Fruit fly (Drosophila melanogaster) whole organism, embryonic: ENCODE data around the gene Arl5.

Experiments
- Adf1 ChIP-seq: fragments of 200-800 bp; sonication (Bioruptor generic); IDR thresholded peaks from 2 replicates; pipeline ENCODE4 v1.3.6; 2022; ENCODE audit warnings: missing biosample characterization, missing genetic modification characterization
- Antp ChIP-seq: fragments of 200-800 bp; sonication (Bioruptor generic); optimal IDR thresholded peaks from 3 replicates; lab custom pipeline; 2016; ENCODE audit warnings: missing biosample characterization, missing genetic modification characterization
- Bteb2 ChIP-seq: fragments of 200-800 bp; sonication (Bioruptor generic); optimal IDR thresholded peaks from 2 replicates; lab custom pipeline; 2016; ENCODE audit warnings: missing biosample characterization, missing genetic modification characterization
- CG10274 ChIP-seq: fragments of 200-800 bp; sonication (Bioruptor generic); optimal IDR thresholded peaks from 3 replicates; lab custom pipeline; 2017; ENCODE audit warnings: missing biosample characterization, mild to moderate bottlenecking, missing genetic modification characterization
- CG10979 ChIP-seq: fragments of 200-800 bp; sonication (Bioruptor generic); optimal IDR thresholded peaks from 2 replicates; lab custom pipeline; 2018; ENCODE audit warnings: missing biosample characterization, mild to moderate bottlenecking, missing genetic modification characterization, moderate library complexity
- CG12155 ChIP-seq: fragments of 200-800 bp; sonication (Bioruptor generic); optimal IDR thresholded peaks from 3 replicates; lab custom pipeline; 2016; ENCODE audit warnings: missing biosample characterization, missing genetic modification characterization
- CG12236 ChIP-seq: fragments of 200-800 bp; sonication (Bioruptor generic); optimal IDR thresholded peaks from 2 replicates; lab custom pipeline; 2016; ENCODE audit warnings: missing biosample characterization, missing genetic modification characterization
- CG12659 ChIP-seq: fragments of 200-800 bp; sonication (Bioruptor generic); optimal IDR thresholded peaks from 3 replicates; lab custom pipeline; 2017; ENCODE audit warnings: mild to moderate bottlenecking, missing biosample characterization, missing genetic modification reagents, missing genetic modification characterization
- CG14050 ChIP-seq: fragments of 200-800 bp; sonication (Bioruptor generic); IDR thresholded peaks from 3 replicates; pipeline ENCODE4 v1.3.6; 2022; ENCODE audit warnings: missing biosample characterization, missing genetic modification characterization
- CG14441 ChIP-seq: fragments of 200-800 bp; sonication (Bioruptor generic); IDR thresholded peaks from 2 replicates; pipeline ENCODE4 v1.3.6; 2022; ENCODE audit warnings: missing biosample characterization, missing genetic modification characterization
- CG1602 ChIP-seq: fragments of 200-800 bp; sonication (Bioruptor generic); optimal IDR thresholded peaks from 3 replicates; lab custom pipeline; 2016; ENCODE audit warnings: missing biosample characterization, missing genetic modification characterization
- CG17385 ChIP-seq: fragments of 200-800 bp; sonication (Bioruptor generic); optimal IDR thresholded peaks from 3 replicates; lab custom pipeline; 2018; ENCODE audit warnings: missing biosample characterization, mild to moderate bottlenecking, missing genetic modification characterization
- CG31224 ChIP-seq: fragments of 200-800 bp; sonication (Bioruptor generic); IDR thresholded peaks from 2 replicates; pipeline ENCODE4 v1.3.6; 2022; ENCODE audit warnings: missing biosample characterization, missing genetic modification characterization
- CG42726 ChIP-seq: fragments of 200-800 bp; sonication (Bioruptor generic); IDR thresholded peaks from 2 replicates; pipeline ENCODE4 v1.3.6; 2022; ENCODE audit warnings: missing biosample characterization, missing genetic modification characterization; ENCODE audit not compliant: partially characterized antibody
- CG6272 ChIP-seq: fragments of 200-800 bp; sonication (Bioruptor generic); IDR thresholded peaks from 2 replicates; pipeline ENCODE4 v1.3.6; 2022; ENCODE audit warnings: missing biosample characterization, missing genetic modification characterization
- CG6765 ChIP-seq: fragments of 200-800 bp; sonication (Bioruptor generic); optimal IDR thresholded peaks from 3 replicates; lab custom pipeline; 2017; ENCODE audit warnings: missing biosample characterization, mild to moderate bottlenecking, missing genetic modification characterization
- CrebB ChIP-seq: fragments of 200-800 bp; sonication (Bioruptor generic); optimal IDR thresholded peaks from 3 replicates; lab custom pipeline; 2018; ENCODE audit warnings: missing biosample characterization, mild to moderate bottlenecking, missing genetic modification characterization
- Dbx ChIP-seq: fragments of 200-800 bp; sonication (Bioruptor generic); IDR thresholded peaks from 3 replicates; pipeline ENCODE4 v1.3.6; 2022; ENCODE audit warnings: missing biosample characterization, missing genetic modification characterization
- Deaf1 ChIP-seq: fragments of 200-800 bp; optimal IDR thresholded peaks from 3 replicates; lab custom pipeline; 2019; ENCODE audit warnings: missing biosample characterization, mild to moderate bottlenecking, missing genetic modification characterization, moderate library complexity
- Fer3 ChIP-seq: fragments of 200-800 bp; sonication (Bioruptor generic); optimal IDR thresholded peaks from 2 replicates; lab custom pipeline; 2018; ENCODE audit warnings: missing biosample characterization, mild to moderate bottlenecking, missing genetic modification characterization, moderate library complexity
- Gug ChIP-seq: fragments of 200-800 bp; sonication (Bioruptor generic); IDR thresholded peaks from 4 replicates; pipeline ENCODE4 v1.3.6; 2022; ENCODE audit warnings: missing biosample characterization, missing genetic modification characterization
- H15 ChIP-seq: fragments of 200-800 bp; sonication (Bioruptor generic); IDR thresholded peaks from 3 replicates; pipeline ENCODE4 v1.3.6; 2022; ENCODE audit warnings: missing biosample characterization, missing genetic modification characterization
- HLH54F ChIP-seq: fragments of 200-800 bp; sonication (Bioruptor generic); optimal IDR thresholded peaks from 3 replicates; lab custom pipeline; 2016; ENCODE audit warnings: missing biosample characterization, missing genetic modification characterization
- Hand ChIP-seq: fragments of 200-800 bp; sonication (Bioruptor generic); optimal IDR thresholded peaks from 2 replicates; lab custom pipeline; 2017; ENCODE audit warnings: mild to moderate bottlenecking, missing biosample characterization, missing genetic modification reagents, missing genetic modification characterization
- Lpt ChIP-seq: fragments of >200 bp; optimal IDR thresholded peaks from 2 replicates; lab custom pipeline; 2018; ENCODE audit warnings: missing biosample characterization, missing genetic modification characterization
- Mrtf ChIP-seq: fragments of 200-800 bp; sonication (Bioruptor generic); IDR thresholded peaks from 3 replicates; pipeline ENCODE4 v1.3.6; 2022; ENCODE audit warnings: missing biosample characterization, missing genetic modification characterization
- Opbp ChIP-seq: fragments of 200-800 bp; sonication (Bioruptor generic); IDR thresholded peaks from 3 replicates; pipeline ENCODE4 v1.3.6; 2022; ENCODE audit warnings: missing biosample characterization, missing genetic modification characterization; ENCODE audit not compliant: partially characterized antibody
- PHDP ChIP-seq: fragments of 200-800 bp; sonication (Bioruptor generic); optimal IDR thresholded peaks from 3 replicates; lab custom pipeline; 2018; ENCODE audit warnings: missing biosample characterization, mild to moderate bottlenecking, missing genetic modification characterization, moderate library complexity
- Rx ChIP-seq: fragments of 200-800 bp; sonication (Bioruptor generic); IDR thresholded peaks from 2 replicates; pipeline ENCODE4 v1.3.6; 2022; ENCODE audit warnings: missing biosample characterization, missing genetic modification characterization
- Side ChIP-seq: fragments of 200-800 bp; sonication (Bioruptor generic); optimal IDR thresholded peaks from 2 replicates; lab custom pipeline; 2016; ENCODE audit warnings: missing biosample characterization, missing genetic modification characterization
- Taf1 ChIP-seq: fragments of 200-800 bp; sonication (Bioruptor generic); IDR thresholded peaks from 2 replicates; pipeline ENCODE4 v1.3.6; 2022; ENCODE audit warnings: missing biosample characterization, missing genetic modification characterization
- ara ChIP-seq: fragments of 200-800 bp; sonication (Bioruptor generic); IDR thresholded peaks from 2 replicates; pipeline ENCODE4 v1.3.6; 2022; ENCODE audit warnings: missing biosample characterization, missing genetic modification characterization
- bbx ChIP-seq: fragments of 200-800 bp; sonication (Bioruptor generic); IDR thresholded peaks from 2 replicates; pipeline ENCODE4 v1.3.6; 2022; ENCODE audit warnings: missing biosample characterization, missing genetic modification characterization; ENCODE audit not compliant: partially characterized antibody
- chinmo ChIP-seq: fragments of 200-800 bp; sonication (Bioruptor generic); IDR thresholded peaks from 4 replicates; pipeline ENCODE4 v1.3.6; 2022; ENCODE audit warnings: missing biosample characterization, missing genetic modification characterization; ENCODE audit not compliant: partially characterized antibody
- chn ChIP-seq: fragments of 200-800 bp; sonication (Bioruptor generic); optimal IDR thresholded peaks from 2 replicates; lab custom pipeline; 2016; ENCODE audit warnings: missing biosample characterization, missing genetic modification characterization
- exex ChIP-seq: fragments of 200-800 bp; sonication (Bioruptor generic); optimal IDR thresholded peaks from 4 replicates; lab custom pipeline; 2018; ENCODE audit warnings: missing biosample characterization, mild to moderate bottlenecking, missing genetic modification characterization, moderate library complexity
- gcm2 ChIP-seq: fragments of 200-800 bp; sonication (Bioruptor generic); optimal IDR thresholded peaks from 2 replicates; lab custom pipeline; 2016; ENCODE audit warnings: missing biosample characterization, missing genetic modification characterization
- grau ChIP-seq: fragments of 200-800 bp; optimal IDR thresholded peaks from 3 replicates; lab custom pipeline; 2019; ENCODE audit warnings: missing biosample characterization, mild to moderate bottlenecking, missing genetic modification characterization, moderate library complexity
- grn ChIP-seq: fragments of 200-800 bp; sonication (Bioruptor generic); optimal IDR thresholded peaks from 3 replicates; lab custom pipeline; 2017; ENCODE audit warnings: missing biosample characterization, missing genetic modification characterization
- her ChIP-seq: fragments of 200-800 bp; sonication (Bioruptor generic); optimal IDR thresholded peaks from 2 replicates; lab custom pipeline; 2016; ENCODE audit warnings: missing biosample characterization, missing genetic modification characterization
- hth ChIP-seq: fragments of >200 bp; optimal IDR thresholded peaks from 2 replicates; lab custom pipeline; 2017; ENCODE audit warnings: inconsistent platforms
- insv ChIP-seq, 2 experiments: fragments of 200-800 bp; sonication (Bioruptor generic); optimal IDR thresholded peaks; 3 replicates each; lab custom pipeline; 2016 to 2018; ENCODE audit warnings: missing biosample characterization in 2 of 2, missing genetic modification characterization in 2 of 2
- kah ChIP-seq: fragments of 200-800 bp; sonication (Bioruptor generic); optimal IDR thresholded peaks from 2 replicates; lab custom pipeline; 2018; ENCODE audit warnings: missing biosample characterization, mild to moderate bottlenecking, missing genetic modification characterization
- lola ChIP-seq, 3 experiments: fragments of >200 bp in 2 of 3; fragments of 200-800 bp in 1 of 3; sonication (Bioruptor generic) in 1 of 3; optimal IDR thresholded peaks; 2 replicates each; lab custom pipeline; 2017 to 2019; ENCODE audit warnings: missing biosample characterization in 3 of 3, missing genetic modification characterization in 3 of 3, mild to moderate bottlenecking in 1 of 3, moderate library complexity in 1 of 3
- lov ChIP-seq, 2 experiments: fragments of 200-800 bp in 1 of 2; fragments of >200 bp in 1 of 2; sonication (Bioruptor generic) in 1 of 2; IDR thresholded peaks in 1 of 2; optimal IDR thresholded peaks in 1 of 2; 2 replicates in 1 of 2; 3 replicates in 1 of 2; pipeline versions ENCODE4 v1.3.6 to Lab custom; 2017 to 2022; ENCODE audit warnings: missing biosample characterization in 1 of 2, missing genetic modification characterization in 1 of 2
- mam ChIP-seq: fragments of 200-800 bp; sonication (Bioruptor generic); optimal IDR thresholded peaks from 3 replicates; lab custom pipeline; 2016; ENCODE audit warnings: missing biosample characterization, missing genetic modification characterization
- nerfin-1 ChIP-seq: fragments of 200-800 bp; sonication (Bioruptor generic); optimal IDR thresholded peaks from 3 replicates; lab custom pipeline; 2019; ENCODE audit warnings: missing biosample characterization, mild to moderate bottlenecking, missing genetic modification characterization, moderate library complexity
- unpg ChIP-seq: fragments of 200-800 bp; sonication (Bioruptor generic); optimal IDR thresholded peaks from 3 replicates; lab custom pipeline; 2018; ENCODE audit warnings: missing biosample characterization, mild to moderate bottlenecking, missing genetic modification characterization, moderate library complexity
- usp ChIP-seq: fragments of >200 bp; optimal IDR thresholded peaks from 2 replicates; lab custom pipeline; 2017; ENCODE audit warnings: missing biosample characterization, missing genetic modification characterization

Arl5 gene

dm6 chr3L:8340264-8341095 is 40.8 kb upstream of the Arl5 start, which contains the start of the genes Prim1 and CG7083 (continued):
- TF ChIP-seq Taf1 (GFP tag; lab: Robert Waterston, UW) (no peak), Opbp (GFP tag; lab: Robert Waterston, UW) (no peak), HLH54F (GFP tag; lab: Kevin White, UChicago) (peak; percentile 71), mam (peak; percentile 69), Mrtf (GFP tag; lab: Robert Waterston, UW) (no peak), PHDP (tag; lab: Kevin White, UChicago) (peak; percentile 57), unpg (GFP tag; lab: Kevin White, UChicago) (peak; percentile 63), Deaf1 (tag; lab: Kevin White, UChicago) (no peak), insv (GFP tag; optimal IDR thresholded peaks at IDR 0.05; lab: Kevin White, UChicago) (peak in 1 of 2 experiments; percentile 55), Adf1 (GFP tag; lab: Robert Waterston, UW) (no peak), ara (GFP tag; lab: Robert Waterston, UW) (peak; percentile 42; the same call in 1 of the 2 replicates), CG12155 (GFP tag; lab: Kevin White, UChicago) (peak; percentile 48), exex (peak; percentile 35), Rx (no peak), chn (GFP tag; lab: Kevin White, UChicago) (peak; percentile 81), her (GFP tag; lab: Kevin White, UChicago) (peak; percentile 61), hth (no peak), Side (GFP tag; lab: Kevin White, UChicago) (peak; percentile 25), CG12236 (GFP tag; lab: Kevin White, UChicago) (peak; percentile 33), Lpt (no peak), CG31224 (GFP tag; lab: Robert Waterston, UW) (peak; percentile 18; the same call in 1 of the 2 replicates), CG10274 (GFP tag; lab: Kevin White, UChicago) (no peak), CG14050 (GFP tag; lab: Robert Waterston, UW) (peak; percentile 42; the same call in 1 of the 3 replicates), bbx (peak; percentile 45), CG1602 (GFP tag; lab: Kevin White, UChicago) (peak; percentile 7), CG42726 (GFP tag; lab: Robert Waterston, UW) (no peak), Gug (GFP tag; lab: Robert Waterston, UW) (peak; percentile 23; the same call in 1 of the 4 replicates), Fer3 (tag; lab: Kevin White, UChicago) (peak; percentile 32), CG17385 (GFP tag; lab: Kevin White, UChicago) (peak; percentile 60), kah (GFP tag; lab: Kevin White, UChicago) (no peak), grn (peak; percentile 22), CG10979 (tag; lab: Kevin White, UChicago) (peak; percentile 50), grau (tag; lab: Kevin White, UChicago) (peak; percentile 52), gcm2 (GFP tag; lab: Kevin White, UChicago) (no peak), Dbx (0 out of 3 replicates have a peak, but pooled peaks have one; percentile 43), lola (GFP tag; optimal IDR thresholded peaks at IDR 0.05; lab: Kevin White, UChicago) (peak in 1 of 3 experiments; percentile 55), H15 (no peak), CG14441 (GFP tag; lab: Robert Waterston, UW) (no peak), CrebB (tag; lab: Kevin White, UChicago) (no peak), lov (optimal IDR thresholded peaks at IDR 0.05; lab: Kevin White, UChicago) (no peak), lov (GFP tag; IDR thresholded peaks at IDR 0.05; lab: Robert Waterston, UW) (no peak), Antp (GFP tag; lab: Kevin White, UChicago) (peak; percentile 60), chinmo (GFP tag; lab: Robert Waterston, UW) (no peak), Hand (GFP tag; lab: Kevin White, UChicago) (no peak), usp (GFP tag; lab: Kevin White, UChicago) (no peak), CG6272 (GFP tag; lab: Robert Waterston, UW) (no peak), Bteb2 (GFP tag; lab: Kevin White, UChicago) (peak; percentile 51), nerfin-1 (peak; percentile 46), CG6765 (GFP tag; lab: Kevin White, UChicago) (peak; percentile 3), CG12659 (GFP tag; lab: Kevin White, UChicago) (peak; percentile 47)
